Worm (Caenorhabditis elegans) whole organism, mixed stage, embryonic: ENCODE measurements around the gene col-114.

Experiments
- M03D4.4 ChIP-seq: sonication (generic microtip); optimal IDR thresholded peaks from 2 replicates; lab custom pipeline; 2017; ENCODE audit warnings: mild to moderate bottlenecking, missing genetic modification characterization, missing compliant biosample characterization
- blmp-1 ChIP-seq: fragments of 150-350 bp; optimal IDR thresholded peaks from 2 replicates; lab custom pipeline; 2014; ENCODE audit warnings: missing biosample characterization, missing genetic modification characterization
- ceh-39 ChIP-seq: fragments of 150-350 bp; optimal IDR thresholded peaks from 2 replicates; lab custom pipeline; 2014; ENCODE audit warnings: missing biosample characterization, missing genetic modification characterization
- cnd-1 ChIP-seq: fragments of 200-800 bp; sonication (Bioruptor generic); optimal IDR thresholded peaks from 2 replicates; lab custom pipeline; 2018; ENCODE audit warnings: mild to moderate bottlenecking, missing genetic modification characterization, missing compliant biosample characterization
- drap-1 ChIP-seq: fragments of 200-800 bp; sonication (Bioruptor generic); optimal IDR thresholded peaks from 3 replicates; lab custom pipeline; 2018; ENCODE audit warnings: mild to moderate bottlenecking, missing genetic modification characterization, missing compliant biosample characterization
- elt-1 ChIP-seq: sonication (generic microtip); optimal IDR thresholded peaks from 2 replicates; lab custom pipeline; 2017; ENCODE audit warnings: missing genetic modification characterization, mild to moderate bottlenecking, missing compliant biosample characterization, antibody characterized with exemption, moderate library complexity, borderline replicate concordance; ENCODE audit not compliant: insufficient read depth
- flh-1 ChIP-seq: fragments of 200-800 bp; sonication (Bioruptor generic); optimal IDR thresholded peaks from 2 replicates; lab custom pipeline; 2018; ENCODE audit warnings: mild to moderate bottlenecking, missing genetic modification characterization, moderate library complexity, missing compliant biosample characterization
- ham-2 ChIP-seq: fragments of 200-800 bp; sonication (Bioruptor generic); optimal IDR thresholded peaks from 2 replicates; lab custom pipeline; 2018; ENCODE audit warnings: mild to moderate bottlenecking, missing genetic modification characterization, missing compliant biosample characterization
- hlh-1 ChIP-seq: fragments of 150-350 bp; optimal IDR thresholded peaks from 2 replicates; lab custom pipeline; 2014; ENCODE audit warnings: missing biosample characterization, missing genetic modification reagents, missing genetic modification characterization
- lin-13 ChIP-seq: fragments of 150-350 bp; optimal IDR thresholded peaks from 2 replicates; lab custom pipeline; 2014; ENCODE audit warnings: missing biosample characterization, missing genetic modification characterization
- lin-32 ChIP-seq: fragments of 200-800 bp; sonication (Bioruptor generic); optimal IDR thresholded peaks from 2 replicates; lab custom pipeline; 2018; ENCODE audit warnings: mild to moderate bottlenecking, missing genetic modification characterization, missing compliant biosample characterization
- lsy-2 ChIP-seq: fragments of 150-350 bp; optimal IDR thresholded peaks from 2 replicates; lab custom pipeline; 2014; ENCODE audit warnings: missing biosample characterization, missing genetic modification characterization
- mab-5 ChIP-seq: fragments of 150-350 bp; optimal IDR thresholded peaks from 2 replicates; lab custom pipeline; 2014; ENCODE audit warnings: missing biosample characterization, missing genetic modification characterization
- mep-1 ChIP-seq: fragments of 150-350 bp; optimal IDR thresholded peaks from 2 replicates; lab custom pipeline; 2017; ENCODE audit warnings: missing biosample characterization, missing genetic modification reagents, missing genetic modification characterization, inconsistent platforms
- mls-2 ChIP-seq: sonication (generic microtip); optimal IDR thresholded peaks from 2 replicates; lab custom pipeline; 2016; ENCODE audit warnings: mild to moderate bottlenecking, missing genetic modification characterization, moderate library complexity, missing compliant biosample characterization
- nhr-12 ChIP-seq: fragments of 150-350 bp; optimal IDR thresholded peaks from 2 replicates; lab custom pipeline; 2014; ENCODE audit warnings: missing biosample characterization, missing genetic modification characterization
- nhr-2 ChIP-seq: fragments of 150-350 bp; optimal IDR thresholded peaks from 2 replicates; lab custom pipeline; 2014; ENCODE audit warnings: missing biosample characterization, missing genetic modification characterization
- nhr-237 ChIP-seq: fragments of 150-350 bp; optimal IDR thresholded peaks from 2 replicates; lab custom pipeline; 2014; ENCODE audit warnings: missing biosample characterization, missing genetic modification characterization
- nhr-28 ChIP-seq: fragments of 150-350 bp; optimal IDR thresholded peaks from 2 replicates; lab custom pipeline; 2014; ENCODE audit warnings: missing biosample characterization, missing genetic modification characterization
- nhr-76 ChIP-seq: sonication (generic microtip); optimal IDR thresholded peaks from 2 replicates; lab custom pipeline; 2017; ENCODE audit warnings: missing biosample characterization, missing genetic modification characterization
- pha-4 ChIP-seq: fragments of 150-350 bp; optimal IDR thresholded peaks from 2 replicates; lab custom pipeline; 2018; ENCODE audit warnings: missing biosample characterization, missing genetic modification reagents, missing genetic modification characterization
- sem-2 ChIP-seq: fragments of 200-800 bp; sonication (Bioruptor generic); optimal IDR thresholded peaks from 2 replicates; lab custom pipeline; 2018; ENCODE audit warnings: mild to moderate bottlenecking, missing genetic modification characterization, missing compliant biosample characterization
- sptf-1 ChIP-seq: sonication (generic microtip); optimal IDR thresholded peaks from 2 replicates; lab custom pipeline; 2017; ENCODE audit warnings: mild to moderate bottlenecking, missing genetic modification characterization, moderate library complexity, missing compliant biosample characterization
- tbx-8 ChIP-seq: fragments of 200-800 bp; sonication (Bioruptor generic); optimal IDR thresholded peaks from 2 replicates; lab custom pipeline; 2018; ENCODE audit warnings: mild to moderate bottlenecking, missing genetic modification characterization, moderate library complexity, missing compliant biosample characterization
- unc-120 ChIP-seq: sonication (generic microtip); optimal IDR thresholded peaks from 2 replicates; lab custom pipeline; 2017; ENCODE audit warnings: missing genetic modification characterization, missing compliant biosample characterization; ENCODE audit not compliant: poor library complexity, severe bottlenecking
- unc-39 ChIP-seq: fragments of 150-350 bp; optimal IDR thresholded peaks from 2 replicates; lab custom pipeline; 2014; ENCODE audit warnings: missing biosample characterization, missing genetic modification characterization
- unc-62 ChIP-seq: fragments of 150-350 bp; optimal IDR thresholded peaks from 2 replicates; lab custom pipeline; 2014; ENCODE audit warnings: missing biosample characterization, missing genetic modification reagents, missing genetic modification characterization
- zip-8 ChIP-seq: fragments of 150-350 bp; optimal IDR thresholded peaks from 2 replicates; lab custom pipeline; 2014; ENCODE audit warnings: missing biosample characterization, missing genetic modification characterization
- ztf-11 ChIP-seq: fragments of 150-350 bp; optimal IDR thresholded peaks from 2 replicates; lab custom pipeline; 2014; ENCODE audit warnings: missing biosample characterization, missing genetic modification characterization

Gene col-114

DNA sequence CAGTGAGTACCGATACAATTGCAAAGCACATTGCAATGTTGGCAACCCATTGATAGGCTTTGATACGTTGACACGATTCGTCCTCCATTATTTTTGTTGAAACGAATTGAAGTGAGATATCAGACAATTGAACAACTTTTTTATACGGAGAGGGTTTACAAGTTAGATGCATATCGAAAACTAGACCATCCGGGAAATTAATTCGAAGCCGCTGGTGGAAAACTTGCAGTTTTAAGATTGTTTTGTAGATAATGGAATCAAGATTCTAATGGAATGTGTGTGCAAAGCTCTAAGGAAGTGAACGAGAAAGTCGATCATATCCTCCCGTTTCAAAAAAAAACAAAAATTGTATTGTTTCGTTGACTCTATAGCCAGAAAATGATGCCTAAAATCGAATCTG lies at the start of gene col-114:
TSS of gene col-114 (minus strand) at position 101 of the 400 bp plus-strand sequence.
- TF ChIP-seq lin-32 (GFP tag; lab: Kevin White, UChicago) = no peak
- no peak for TF ChIP-seq mls-2
- no peak for TF ChIP-seq nhr-2

DNA sequence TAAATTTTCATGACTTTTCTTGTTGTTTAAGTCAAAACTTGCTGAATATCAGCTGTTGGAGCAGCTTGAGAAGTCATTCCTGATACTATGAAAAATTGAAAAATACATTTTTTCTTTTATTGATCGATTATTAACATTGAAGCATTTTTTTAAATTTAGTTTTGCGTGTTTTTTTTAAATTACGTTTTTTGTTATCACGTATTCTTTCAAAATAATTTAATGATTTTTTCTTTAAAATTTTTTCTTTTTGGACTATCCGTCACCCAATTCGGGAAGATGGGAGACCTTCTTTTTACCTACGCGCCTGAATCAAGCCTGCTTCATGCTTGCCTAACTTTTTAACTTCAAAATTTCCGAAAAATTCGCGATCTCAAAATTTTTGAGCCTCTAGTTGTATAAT lies 47.7 kb upstream of the col-114 start, which contains the start of gene F42C5.5:
TSS of gene F42C5.5 (minus strand) at position 101 of the 400 bp plus-strand sequence.
- no peak for TF ChIP-seq cnd-1 (tag; lab: Kevin White, UChicago)
- TF ChIP-seq lin-32 (GFP tag; lab: Kevin White, UChicago) = no peak
- TF ChIP-seq nhr-2 = no peak
- no peak for TF ChIP-seq pha-4
- TF ChIP-seq lsy-2 (tag; lab: Kevin White, UChicago) = no peak
- TF ChIP-seq unc-120 (tag; lab: Kevin White, UChicago) = no peak
- no peak for TF ChIP-seq hlh-1 (tag; lab: Kevin White, UChicago)
- no peak for TF ChIP-seq sptf-1 (tag; lab: Kevin White, UChicago)
- no peak for TF ChIP-seq elt-1
- TF ChIP-seq sem-2 = no peak
- TF ChIP-seq zip-8 (tag; lab: Kevin White, UChicago) = no peak
- TF ChIP-seq drap-1 (GFP tag; lab: Kevin White, UChicago) = no peak
- no peak for TF ChIP-seq mab-5 (tag; lab: Kevin White, UChicago)
- no peak for TF ChIP-seq ham-2 (GFP tag; lab: Kevin White, UChicago)
- TF ChIP-seq nhr-28 (tag; lab: Kevin White, UChicago) = no peak
- TF ChIP-seq mls-2 = no peak
- no peak for TF ChIP-seq M03D4.4
- no peak for TF ChIP-seq unc-39
- TF ChIP-seq flh-1 (GFP tag; lab: Kevin White, UChicago) = no peak
- no peak for TF ChIP-seq nhr-12
- TF ChIP-seq, all 35 proteins: peak for 0

DNA sequence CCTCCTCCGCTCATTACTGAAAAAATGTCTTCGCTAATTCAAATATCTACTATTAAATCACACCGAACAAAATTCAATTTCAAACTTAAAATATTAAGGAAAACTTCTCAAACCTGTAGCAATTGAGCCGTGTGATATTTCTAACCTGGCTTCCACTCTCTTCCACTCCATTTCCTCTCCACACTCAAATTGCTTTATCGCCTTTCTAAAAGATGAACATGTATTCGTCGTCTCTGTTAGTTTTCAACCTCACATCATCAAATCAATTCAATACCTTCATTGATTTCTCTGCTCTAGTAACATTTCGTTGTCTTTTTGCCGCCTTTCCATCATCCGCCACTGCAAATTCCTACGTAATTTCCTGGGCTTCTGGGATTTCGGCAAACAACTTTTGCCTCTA lies 45.5 kb upstream of the col-114 start, which contains the start of gene F42C5.4:
TSS of gene F42C5.4 (minus strand) at position 171 of the 400 bp plus-strand sequence.
- TF ChIP-seq mep-1 (tag; lab: Kevin White, UChicago) (no peak), elt-1 (no peak)

DNA sequence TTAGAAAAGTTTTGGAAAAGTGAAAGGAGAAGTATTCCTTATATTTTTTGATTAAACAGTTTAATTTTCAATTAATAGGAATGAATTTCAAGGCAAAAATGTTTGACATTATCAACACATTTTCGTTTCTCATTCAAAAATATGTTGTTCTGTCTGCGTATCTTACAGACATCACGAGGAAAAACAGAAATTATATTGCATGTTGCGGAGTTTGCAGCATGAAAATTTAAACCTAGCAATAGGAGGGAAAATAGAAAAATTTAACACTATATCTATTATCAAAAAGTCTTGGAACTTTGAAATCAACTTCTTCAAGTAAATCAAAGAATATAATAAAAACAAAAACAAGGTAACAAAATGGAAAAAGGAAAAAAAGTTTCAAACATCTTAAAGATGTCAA lies 44.6 kb upstream of the col-114 start:
- TF ChIP-seq M03D4.4 (no peak), lsy-2 (tag; lab: Kevin White, UChicago) (no peak), mep-1 (tag; lab: Kevin White, UChicago) (no peak), nhr-76 (tag; lab: Kevin White, UChicago) (no peak), mab-5 (tag; lab: Kevin White, UChicago) (no peak), pha-4 (no peak), nhr-2 (no peak), unc-39 (no peak), cnd-1 (tag; lab: Kevin White, UChicago) (no peak), blmp-1 (no peak)
- TF ChIP-seq, all 35 proteins: peak for 0

DNA sequence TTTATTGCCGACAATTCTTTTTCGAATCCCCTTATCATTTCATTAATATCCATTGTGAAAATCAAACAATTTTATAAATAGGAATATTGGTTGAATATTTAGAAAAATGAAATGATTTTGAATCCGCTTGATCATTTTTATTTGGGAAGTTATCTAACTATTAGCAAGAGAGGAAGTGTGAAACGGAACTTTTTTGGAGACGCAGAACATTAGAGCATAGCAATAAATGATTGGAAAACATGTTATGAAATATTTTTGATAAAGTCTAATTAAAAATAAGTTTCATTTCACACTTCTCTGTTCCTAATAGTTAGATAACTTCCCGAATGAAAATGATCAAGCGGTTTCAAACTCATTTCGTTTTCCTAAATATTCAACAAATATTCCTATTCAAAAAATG lies 41.0 kb upstream of the col-114 start, which contains the start of gene F42C5.3:
TSS of gene F42C5.3 (minus strand) at position 101 of the 400 bp plus-strand sequence.
- TF ChIP-seq unc-39 = no peak
- no peak for TF ChIP-seq elt-1
- no peak for TF ChIP-seq zip-8 (tag; lab: Kevin White, UChicago)
- TF ChIP-seq mep-1 (tag; lab: Kevin White, UChicago) = no peak
- TF ChIP-seq lin-13 (tag; lab: Kevin White, UChicago) = no peak
- no peak for TF ChIP-seq blmp-1
- TF ChIP-seq unc-120 (tag; lab: Kevin White, UChicago) = no peak
- no peak for TF ChIP-seq ceh-39 (tag; lab: Kevin White, UChicago)
- no peak for TF ChIP-seq unc-62
- TF ChIP-seq ztf-11 = no peak
- no peak for TF ChIP-seq flh-1 (GFP tag; lab: Kevin White, UChicago)
- no peak for TF ChIP-seq nhr-237 (tag; lab: Kevin White, UChicago)

DNA sequence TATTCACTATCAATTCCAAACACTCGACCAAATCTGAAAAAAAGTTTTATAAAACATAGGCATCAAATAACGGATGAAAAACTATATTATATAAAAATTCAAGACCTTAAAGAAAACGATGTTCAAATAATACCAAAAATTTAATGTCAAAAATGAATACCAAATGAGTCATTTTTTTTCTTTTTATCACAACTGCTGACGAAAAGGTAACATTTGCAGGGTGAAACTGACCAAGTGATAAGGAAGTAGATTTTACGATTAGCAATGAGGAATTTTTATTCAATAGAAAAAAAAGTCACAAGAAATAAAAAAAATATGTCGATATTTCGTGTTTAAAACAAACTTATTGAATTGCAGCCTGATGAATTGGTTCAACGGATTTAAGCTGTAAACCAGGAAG lies 39.4 kb upstream of the col-114 start, which contains the start of gene C06E4.8:
TSS of gene C06E4.8 (minus strand) at position 37 of the 400 bp plus-strand sequence.
- no peak for TF ChIP-seq tbx-8
- TF ChIP-seq, all 35 proteins: peak for 0
